Fruit fly (Drosophila melanogaster) whole organism: ENCODE measurements around the gene Tango6.

Experiments used
- CG8478 ChIP-seq: fragments of >200 bp; optimal IDR thresholded peaks from 2 replicates; lab custom pipeline; 2018; ENCODE audit warnings: inconsistent platforms
- Dll ChIP-seq: fragments of >200 bp; optimal IDR thresholded peaks from 2 replicates; lab custom pipeline; 2017
- pan ChIP-seq: fragments of >200 bp; optimal IDR thresholded peaks from 2 replicates; lab custom pipeline; 2017
- psq ChIP-seq: fragments of >200 bp; optimal IDR thresholded peaks from 2 replicates; lab custom pipeline; 2017

DNA sequence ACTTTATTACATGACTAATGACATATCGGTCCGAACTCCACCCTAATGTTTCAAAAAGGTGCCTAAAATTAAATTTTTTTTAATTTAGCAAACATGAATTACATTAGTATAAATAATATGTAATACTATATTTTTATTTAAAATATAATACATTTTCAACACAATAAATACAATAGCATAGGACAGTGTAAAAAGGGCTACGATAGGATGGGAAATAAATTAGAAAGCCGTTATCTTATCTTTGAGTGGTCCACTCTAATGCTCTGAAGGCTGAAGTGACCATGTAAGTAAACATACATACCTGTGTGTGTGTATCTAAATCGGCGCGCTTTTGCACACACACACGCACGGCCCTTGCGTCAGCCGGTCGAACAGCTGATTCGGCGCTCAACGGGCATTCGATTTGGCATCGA is 34.1 kb downstream of the Tango6 start, which contains the start of gene CG31793:
- TF ChIP-seq CG8478 (no peak), Dll (lab: Kevin White, UChicago) (no peak), pan (lab: Kevin White, UChicago) (no peak), psq (lab: Kevin White, UChicago) (no peak)
